Worm (Caenorhabditis elegans): ENCODE results near the gene Y81G3A.1.

The Y81G3A.1 gene

ce11 chrII:13122720-13123119, 39.0 kb upstream of the Y81G3A.1 start, which contains the start of gene bath-45:
Gene bath-45 (plus strand): TSS chrII:13123020.
- no peak for TF ChIP-seq sptf-1 (tag; optimal IDR thresholded peaks at IDR 0.05)

ce11 chrII:13117135-13117534, 33.4 kb upstream of the Y81G3A.1 start, which contains the start of gene gfm-1:
Gene gfm-1 (plus strand): TSS chrII:13117483.
- TF ChIP-seq snu-23 (GFP tag; optimal IDR thresholded peaks at IDR 0.05), result peak; percentile 76
- peak; percentile 69 for TF ChIP-seq efl-3 (GFP tag; optimal IDR thresholded peaks at IDR 0.05)
- peak; percentile 58 for TF ChIP-seq isw-1 (GFP tag; IDR thresholded peaks at IDR 0.05)
- peak; percentile 92 for TF ChIP-seq nhr-90 (tag; optimal IDR thresholded peaks at IDR 0.05; ENCODE audit: poor library complexity)
- peak; percentile 84 for TF ChIP-seq pax-3 (tag; optimal IDR thresholded peaks at IDR 0.05)
- TF ChIP-seq xbp-1 (tag; optimal IDR thresholded peaks at IDR 0.05), result peak; percentile 82
- TF ChIP-seq mef-2 (tag; optimal IDR thresholded peaks at IDR 0.05), result no peak
- no peak for TF ChIP-seq nhr-12 (tag; optimal IDR thresholded peaks at IDR 0.05)
- TF ChIP-seq aly-2 (tag; optimal IDR thresholded peaks at IDR 0.05), result no peak
- TF ChIP-seq lin-39 (tag; optimal IDR thresholded peaks at IDR 0.05), result peak; percentile 42
- TF ChIP-seq dsc-1 (tag; optimal IDR thresholded peaks at IDR 0.05), result peak; percentile 89
- TF ChIP-seq unc-98 (GFP tag; IDR thresholded peaks at IDR 0.05), result peak; percentile 79
- TF ChIP-seq lir-3 (tag; optimal IDR thresholded peaks at IDR 0.05; ENCODE audit: poor library complexity), result peak; percentile 94
- peak; percentile 28 for TF ChIP-seq vab-15 (tag; optimal IDR thresholded peaks at IDR 0.05)
- TF ChIP-seq nhr-76 (tag; optimal IDR thresholded peaks at IDR 0.05), result no peak
- peak; percentile 84 for TF ChIP-seq Y116A8C.19 (tag; optimal IDR thresholded peaks at IDR 0.05; ENCODE audit: borderline replicate concordance)
- TF ChIP-seq tlp-1 (tag; optimal IDR thresholded peaks at IDR 0.05), result no peak
- TF ChIP-seq nhr-20 (tag; optimal IDR thresholded peaks at IDR 0.05), result peak; percentile 77
- no peak for TF ChIP-seq fkh-10 (GFP tag; optimal IDR thresholded peaks at IDR 0.05)
- TF ChIP-seq nhr-85 (tag), result peak; percentile 92
- peak; percentile 54 to 72 for TF ChIP-seq efl-1 (optimal IDR thresholded peaks at IDR 0.05)
- TF ChIP-seq efl-1 (GFP tag; optimal IDR thresholded peaks at IDR 0.05 in 1 of 2), result peak; percentile 76 to 96
- TF ChIP-seq ceh-88 (GFP tag; IDR thresholded peaks at IDR 0.05), result peak; percentile 53; the same call in 1 of the 2 replicates
- TF ChIP-seq fkh-4 (tag; optimal IDR thresholded peaks at IDR 0.05; ENCODE audit: borderline replicate concordance), result peak; percentile 94
- TF ChIP-seq lin-14 (GFP tag; optimal IDR thresholded peaks at IDR 0.05), result no peak
- peak; percentile 62 to 83 for TF ChIP-seq lsy-2 (tag; optimal IDR thresholded peaks at IDR 0.05)
- TF ChIP-seq ces-1 (GFP tag; optimal IDR thresholded peaks at IDR 0.05), result no peak
- TF ChIP-seq ceh-82 (tag; optimal IDR thresholded peaks at IDR 0.05), result peak; percentile 42 to 62 (median 43)
- TF ChIP-seq sox-4 (tag; optimal IDR thresholded peaks at IDR 0.05), result peak; percentile 91
- no peak for TF ChIP-seq C34B4.2 (tag; optimal IDR thresholded peaks at IDR 0.05)
- peak; percentile 87 for TF ChIP-seq tbx-2 (tag; optimal IDR thresholded peaks at IDR 0.05)
- TF ChIP-seq ceh-90 (tag; optimal IDR thresholded peaks at IDR 0.05), result peak; percentile 94
- TF ChIP-seq unc-130 (tag; optimal IDR thresholded peaks at IDR 0.05), result peak; percentile 32
- peak; percentile 89 for TF ChIP-seq nhr-71 (tag; optimal IDR thresholded peaks at IDR 0.05)
- peak; percentile 54 for TF ChIP-seq F16B12.6 (tag; optimal IDR thresholded peaks at IDR 0.05)
- peak; percentile 49 for TF ChIP-seq snpc-4 (tag; optimal IDR thresholded peaks at IDR 0.05)
- no peak for TF ChIP-seq sptf-1 (tag; optimal IDR thresholded peaks at IDR 0.05)
- TF ChIP-seq lin-15B (tag; optimal IDR thresholded peaks at IDR 0.05), result peak; percentile 72
- no peak for TF ChIP-seq ceh-63 (GFP tag; optimal IDR thresholded peaks at IDR 0.05)
- peak; percentile 77 for TF ChIP-seq nhr-19 (GFP tag; conservative IDR thresholded peaks at IDR 0.05)
- peak; percentile 81 for TF ChIP-seq mab-9 (GFP tag; IDR thresholded peaks at IDR 0.05)
- peak; percentile 43 to 62 for TF ChIP-seq lin-35 (GFP tag; optimal IDR thresholded peaks at IDR 0.05)
- peak; percentile 52 for TF ChIP-seq unc-86 (tag; optimal IDR thresholded peaks at IDR 0.05)
- peak; percentile 67 for TF ChIP-seq mep-1 (tag; optimal IDR thresholded peaks at IDR 0.05)
- TF ChIP-seq ztf-11 (tag; optimal IDR thresholded peaks at IDR 0.05), result peak in 1 of 2 experiments; percentile 91
- TF ChIP-seq ceh-8 (GFP tag; optimal IDR thresholded peaks at IDR 0.05), result peak; percentile 49
- peak; percentile 85 for TF ChIP-seq swsn-7 (tag; optimal IDR thresholded peaks at IDR 0.05)
- peak; percentile 70 for TF ChIP-seq fkh-8 (tag; optimal IDR thresholded peaks at IDR 0.05)
- no peak for TF ChIP-seq ztf-4 (tag; optimal IDR thresholded peaks at IDR 0.05)
- TF ChIP-seq ets-5 (GFP tag; IDR thresholded peaks at IDR 0.05), result no peak
- peak; percentile 84 for TF ChIP-seq C04F5.9 (tag; optimal IDR thresholded peaks at IDR 0.05)
